ENCODE assay signal across 4 fruit fly cellular contexts in genomic region chr3L:19033154-19033811, dm6.
TF ChIP-seq lines count a peak whose summit lies in the region.

No protein-coding gene starts in this region.

- no peak for TF ChIP-seq CTCF in whole organism, embryonic (GFP tag; optimal IDR thresholded peaks at IDR 0.05; lab: Kevin White, UChicago)

TF ChIP-seq in whole organism, embryonic, 481 proteins besides CTCF, POLR2A, EP300 and RAD21 (continues in another document):
- TF ChIP-seq CG8944 (GFP tag; optimal IDR thresholded peaks at IDR 0.05; lab: Kevin White, UChicago), result no peak
- peak; percentile 74 for TF ChIP-seq CG32772 (GFP tag; IDR thresholded peaks at IDR 0.05; lab: Robert Waterston, UW)
- peak; percentile 19 for TF ChIP-seq CG15479 (GFP tag; optimal IDR thresholded peaks at IDR 0.05; lab: Kevin White, UChicago)
- TF ChIP-seq CG11247 (GFP tag; IDR thresholded peaks at IDR 0.05; lab: Robert Waterston, UW), result 0 out of 2 replicates have a peak, but pooled peaks have one; percentile 28
- TF ChIP-seq CG8281 (tag; optimal IDR thresholded peaks at IDR 0.05; lab: Kevin White, UChicago), result peak; percentile 19
- 0 out of 3 replicates have a peak, but pooled peaks have one; percentile 5 for TF ChIP-seq ase (GFP tag; IDR thresholded peaks at IDR 0.05; lab: Robert Waterston, UW)
- peak; percentile 80 for TF ChIP-seq row (GFP tag; IDR thresholded peaks at IDR 0.05; lab: Robert Waterston, UW)
- peak; percentile 60 for TF ChIP-seq CG10366 (GFP tag; IDR thresholded peaks at IDR 0.05; lab: Robert Waterston, UW)
- TF ChIP-seq chif (GFP tag; optimal IDR thresholded peaks at IDR 0.05; lab: Kevin White, UChicago), result peak in 1 of 2 experiments; percentile 37
- TF ChIP-seq CG7745 (tag; optimal IDR thresholded peaks at IDR 0.05; lab: Kevin White, UChicago), result peak; percentile 43
- no peak for TF ChIP-seq Nf-YC (tag; optimal IDR thresholded peaks at IDR 0.05; lab: Kevin White, UChicago)
- TF ChIP-seq CG18599 (GFP tag; optimal IDR thresholded peaks at IDR 0.05; lab: Kevin White, UChicago), result peak; percentile 15
- peak; percentile 58 for TF ChIP-seq H2.0 (GFP tag; IDR thresholded peaks at IDR 0.05; lab: Robert Waterston, UW)
- no peak for TF ChIP-seq lov (optimal IDR thresholded peaks at IDR 0.05; lab: Kevin White, UChicago)
- peak; percentile 67; the same call in 1 of the 3 replicates for TF ChIP-seq lov (GFP tag; IDR thresholded peaks at IDR 0.05; lab: Robert Waterston, UW)
- TF ChIP-seq unc-4 (GFP tag; IDR thresholded peaks at IDR 0.05; lab: Robert Waterston, UW; ENCODE audit: partially characterized antibody), result no peak
- peak; percentile 96 for TF ChIP-seq dmrt11E (tag; optimal IDR thresholded peaks at IDR 0.05; lab: Kevin White, UChicago)
- TF ChIP-seq CG11093 (GFP tag; IDR thresholded peaks at IDR 0.05; lab: Robert Waterston, UW), result peak; percentile 66; the same call in 2 of the 3 replicates
- TF ChIP-seq HmgZ (tag; optimal IDR thresholded peaks at IDR 0.05; lab: Kevin White, UChicago), result peak; percentile 23
- TF ChIP-seq gcm2 (GFP tag; optimal IDR thresholded peaks at IDR 0.05; lab: Kevin White, UChicago), result no peak
- TF ChIP-seq CG3726 (GFP tag; IDR thresholded peaks at IDR 0.05; lab: Robert Waterston, UW), result peak; percentile 44; the same call in 1 of the 3 replicates

TF ChIP-seq in whole organism, prepupa, 60 proteins besides CTCF, POLR2A, EP300 and RAD21 (continues in another document):
- TF ChIP-seq salr (GFP tag; optimal IDR thresholded peaks at IDR 0.05; lab: Kevin White, UChicago) (peak; percentile 50 to 60), cyc (GFP tag; optimal IDR thresholded peaks at IDR 0.05; lab: Kevin White, UChicago) (peak; percentile 53), Sox15 (GFP tag; optimal IDR thresholded peaks at IDR 0.05; lab: Kevin White, UChicago) (peak; percentile 39), fkh (GFP tag; optimal IDR thresholded peaks at IDR 0.05; lab: Kevin White, UChicago) (peak; percentile 13), fd59A (GFP tag; optimal IDR thresholded peaks at IDR 0.05; lab: Kevin White, UChicago) (peak; percentile 67), Eip75B (GFP tag; optimal IDR thresholded peaks at IDR 0.05; lab: Kevin White, UChicago) (peak; percentile 45), CG9139 (GFP tag; optimal IDR thresholded peaks at IDR 0.05; lab: Kevin White, UChicago) (peak; percentile 53), achi (GFP tag; optimal IDR thresholded peaks at IDR 0.05; lab: Kevin White, UChicago) (peak; percentile 75), CG11294 (GFP tag; IDR thresholded peaks at IDR 0.05; lab: Robert Waterston, UW) (no peak), Gug (GFP tag; IDR thresholded peaks at IDR 0.05; lab: Robert Waterston, UW) (0 out of 2 replicates have a peak, but pooled peaks have one; percentile 35), CG32006 (GFP tag; optimal IDR thresholded peaks at IDR 0.05; lab: Kevin White, UChicago) (peak; percentile 65), CG3032 (tag; optimal IDR thresholded peaks at IDR 0.05; lab: Kevin White, UChicago) (peak; percentile 81), esn (GFP tag; optimal IDR thresholded peaks at IDR 0.05; lab: Kevin White, UChicago) (peak; percentile 70), CG31627 (GFP tag; optimal IDR thresholded peaks at IDR 0.05; lab: Kevin White, UChicago) (peak; percentile 49), CG11902 (GFP tag; optimal IDR thresholded peaks at IDR 0.05; lab: Kevin White, UChicago) (peak; percentile 19), CG16779 (tag; optimal IDR thresholded peaks at IDR 0.05; lab: Kevin White, UChicago) (peak; percentile 32), CG34406 (GFP tag; optimal IDR thresholded peaks at IDR 0.05; lab: Kevin White, UChicago) (peak; percentile 72), Met (GFP tag; optimal IDR thresholded peaks at IDR 0.05; lab: Kevin White, UChicago) (peak; percentile 66), Hr38 (GFP tag; optimal IDR thresholded peaks at IDR 0.05; lab: Kevin White, UChicago) (no peak), CG10631 (GFP tag; optimal IDR thresholded peaks at IDR 0.05; lab: Kevin White, UChicago) (peak; percentile 74), topi (GFP tag; optimal IDR thresholded peaks at IDR 0.05; lab: Kevin White, UChicago) (peak; percentile 63), dac (GFP tag; optimal IDR thresholded peaks at IDR 0.05; lab: Kevin White, UChicago) (no peak), Hr39 (GFP tag; optimal IDR thresholded peaks at IDR 0.05; lab: Kevin White, UChicago) (peak; percentile 45)

TF ChIP-seq in whole organism, pupa, 21 proteins besides CTCF, POLR2A, EP300 and RAD21:
- peak; percentile 74 for TF ChIP-seq Pif1A (GFP tag; optimal IDR thresholded peaks at IDR 0.05; lab: Kevin White, UChicago)
- TF ChIP-seq Pif1B (GFP tag; optimal IDR thresholded peaks at IDR 0.05; lab: Kevin White, UChicago), result peak; percentile 67
- no peak for TF ChIP-seq fd96Ca (GFP tag; IDR thresholded peaks at IDR 0.05; lab: Robert Waterston, UW)
- TF ChIP-seq CG12605 (GFP tag; IDR thresholded peaks at IDR 0.05; lab: Robert Waterston, UW), result peak; percentile 35; the same call in 1 of the 2 replicates
- no peak for TF ChIP-seq Ets98B (GFP tag; IDR thresholded peaks at IDR 0.05; lab: Robert Waterston, UW)
- peak; percentile 65 for TF ChIP-seq CG8301 (tag; optimal IDR thresholded peaks at IDR 0.05; lab: Kevin White, UChicago)
- TF ChIP-seq D1 (tag; optimal IDR thresholded peaks at IDR 0.05; lab: Kevin White, UChicago), result peak; percentile 42
- TF ChIP-seq CG34367 (tag; optimal IDR thresholded peaks at IDR 0.05; lab: Kevin White, UChicago), result peak; percentile 78
- no peak for TF ChIP-seq rn (GFP tag; IDR thresholded peaks at IDR 0.05; lab: Robert Waterston, UW)
- TF ChIP-seq gl (tag; optimal IDR thresholded peaks at IDR 0.05; lab: Kevin White, UChicago), result peak; percentile 39
- TF ChIP-seq CG17806 (tag; optimal IDR thresholded peaks at IDR 0.05; lab: Kevin White, UChicago), result peak; percentile 81
- no peak for TF ChIP-seq EcR (GFP tag; optimal IDR thresholded peaks at IDR 0.05; lab: Kevin White, UChicago)
- TF ChIP-seq CG9948 (tag; optimal IDR thresholded peaks at IDR 0.05; lab: Kevin White, UChicago), result peak; percentile 79
- TF ChIP-seq CG10348 (GFP tag; IDR thresholded peaks at IDR 0.05; lab: Robert Waterston, UW), result no peak
- peak; percentile 35; the same call in 2 of the 3 replicates for TF ChIP-seq CG4496 (GFP tag; IDR thresholded peaks at IDR 0.05; lab: Robert Waterston, UW)
- peak; percentile 66 for TF ChIP-seq Snoo (tag; optimal IDR thresholded peaks at IDR 0.05; lab: Kevin White, UChicago)
- 0 out of 2 replicates have a peak, but pooled peaks have one; percentile 18 for TF ChIP-seq CG32121 (GFP tag; IDR thresholded peaks at IDR 0.05; lab: Robert Waterston, UW)
- TF ChIP-seq CG13204 (GFP tag; optimal IDR thresholded peaks at IDR 0.05; lab: Kevin White, UChicago), result peak; percentile 68
- peak; percentile 77 for TF ChIP-seq CG14655 (GFP tag; optimal IDR thresholded peaks at IDR 0.05; lab: Kevin White, UChicago)
- peak; percentile 78 for TF ChIP-seq CG8159 (tag; optimal IDR thresholded peaks at IDR 0.05; lab: Kevin White, UChicago)
- TF ChIP-seq CG15710 (tag; optimal IDR thresholded peaks at IDR 0.05; lab: Kevin White, UChicago), result peak; percentile 83

TF ChIP-seq in whole organism, wandering third instar larva, 38 proteins besides CTCF, POLR2A, EP300 and RAD21 (continues in another document):
- TF ChIP-seq dl (GFP tag; optimal IDR thresholded peaks at IDR 0.05; lab: Kevin White, UChicago; ENCODE audit: insufficient read depth in 1 of 2, partially characterized antibody in 2 of 2) (no peak), N (GFP tag; optimal IDR thresholded peaks at IDR 0.05; lab: Kevin White, UChicago) (no peak), tai (GFP tag; optimal IDR thresholded peaks at IDR 0.05; lab: Kevin White, UChicago) (no peak), Sp1 (GFP tag; optimal IDR thresholded peaks at IDR 0.05; lab: Kevin White, UChicago) (peak; percentile 78), dmrt93B (GFP tag; optimal IDR thresholded peaks at IDR 0.05; lab: Kevin White, UChicago) (peak; percentile 28), h (GFP tag; optimal IDR thresholded peaks at IDR 0.05; lab: Kevin White, UChicago) (peak; percentile 64), usp (GFP tag; optimal IDR thresholded peaks at IDR 0.05; lab: Kevin White, UChicago) (no peak), fru (GFP tag; optimal IDR thresholded peaks at IDR 0.05; lab: Kevin White, UChicago) (peak; percentile 46), lola (GFP tag; optimal IDR thresholded peaks at IDR 0.05; lab: Kevin White, UChicago) (no peak), Hr78 (GFP tag; optimal IDR thresholded peaks at IDR 0.05; lab: Kevin White, UChicago) (no peak), HLH106 (tag; optimal IDR thresholded peaks at IDR 0.05; lab: Kevin White, UChicago) (peak; percentile 80), dsf (GFP tag; optimal IDR thresholded peaks at IDR 0.05; lab: Kevin White, UChicago; ENCODE audit: borderline replicate concordance) (no peak), Hnf4 (GFP tag; optimal IDR thresholded peaks at IDR 0.05; lab: Kevin White, UChicago) (peak; percentile 34), GATAd (GFP tag; optimal IDR thresholded peaks at IDR 0.05; lab: Kevin White, UChicago) (no peak), sage (GFP tag; optimal IDR thresholded peaks at IDR 0.05; lab: Kevin White, UChicago) (peak; percentile 58), Abd-B (GFP tag; optimal IDR thresholded peaks at IDR 0.05; lab: Kevin White, UChicago) (no peak), psq (GFP tag; optimal IDR thresholded peaks at IDR 0.05; lab: Kevin White, UChicago) (peak; percentile 76), Myc (optimal IDR thresholded peaks at IDR 0.05; lab: Kevin White, UChicago) (no peak), CrebA (GFP tag; optimal IDR thresholded peaks at IDR 0.05; lab: Kevin White, UChicago; ENCODE audit: borderline replicate concordance) (no peak), pan (optimal IDR thresholded peaks at IDR 0.05; lab: Kevin White, UChicago) (no peak), OdsH (GFP tag; optimal IDR thresholded peaks at IDR 0.05; lab: Kevin White, UChicago) (peak; percentile 59), br (GFP tag; optimal IDR thresholded peaks at IDR 0.05; lab: Kevin White, UChicago) (peak; percentile 30), Mio (GFP tag; optimal IDR thresholded peaks at IDR 0.05; lab: Kevin White, UChicago) (no peak), Rel (GFP tag; optimal IDR thresholded peaks at IDR 0.05; lab: Kevin White, UChicago) (peak; percentile 42), Rel (tag; optimal IDR thresholded peaks at IDR 0.05; lab: Kevin White, UChicago) (peak; percentile 44), brk (GFP tag; optimal IDR thresholded peaks at IDR 0.05; lab: Kevin White, UChicago) (peak; percentile 33), sv (GFP tag; optimal IDR thresholded peaks at IDR 0.05; lab: Kevin White, UChicago) (no peak), Jra (GFP tag; optimal IDR thresholded peaks at IDR 0.05; lab: Kevin White, UChicago) (no peak), Dfd (GFP tag; optimal IDR thresholded peaks at IDR 0.05; lab: Kevin White, UChicago) (no peak), Hr83 (GFP tag; optimal IDR thresholded peaks at IDR 0.05; lab: Kevin White, UChicago; ENCODE audit: poor library complexity, severe bottlenecking) (no peak), CG9705 (GFP tag; optimal IDR thresholded peaks at IDR 0.05; lab: Kevin White, UChicago) (no peak), rgr (GFP tag; optimal IDR thresholded peaks at IDR 0.05; lab: Kevin White, UChicago) (peak; percentile 75)

Comparison
In these comparisons a context has a peak if more than half of its experiments do, and no peak if none do; other contexts are left out.
1. Of the 7 proteins assayed by ChIP-seq in both whole organism, embryonic and whole organism, prepupa: peak only in whole organism, embryonic: none; only in whole organism, prepupa: CG16779, CG6854, Hr39 and Lpt; in both: Blimp-1, Gug and Sox102F; in neither: 0.